Fruit fly (Drosophila melanogaster): Measurements from ENCODE around the gene CG34133.
A peak's percentile ranks its signal among the peaks of the same experiment; 100 is the strongest.

The CG34133 gene

dm6 chr3R:29847126-29847525 is 22.0 kb upstream of the CG34133 start (continued):
- TF ChIP-seq ash1 (GFP tag; optimal IDR thresholded peaks at IDR 0.05) (no peak), wek (GFP tag; optimal IDR thresholded peaks at IDR 0.05) (no peak), CG18764 (GFP tag; optimal IDR thresholded peaks at IDR 0.05) (no peak), CG13287 (GFP tag; IDR thresholded peaks at IDR 0.05; ENCODE audit: partially characterized antibody) (no peak), luna (GFP tag; optimal IDR thresholded peaks at IDR 0.05) (no peak), row (GFP tag; IDR thresholded peaks at IDR 0.05) (0 out of 3 replicates have a peak, but pooled peaks have one; percentile 29), Drgx (GFP tag; IDR thresholded peaks at IDR 0.05) (peak; percentile 88), CG12155 (GFP tag; optimal IDR thresholded peaks at IDR 0.05) (no peak), CG11247 (GFP tag; IDR thresholded peaks at IDR 0.05) (0 out of 2 replicates have a peak, but pooled peaks have one; percentile 7), Mrtf (GFP tag; IDR thresholded peaks at IDR 0.05) (0 out of 3 replicates have a peak, but pooled peaks have one; percentile 28), crp (GFP tag; optimal IDR thresholded peaks at IDR 0.05) (no peak), CG12769 (tag; optimal IDR thresholded peaks at IDR 0.05) (no peak), CG3065 (GFP tag; optimal IDR thresholded peaks at IDR 0.05) (no peak), Ssrp (tag; optimal IDR thresholded peaks at IDR 0.05) (peak; percentile 15), CG2120 (GFP tag; optimal IDR thresholded peaks at IDR 0.05) (no peak), da (GFP tag; optimal IDR thresholded peaks at IDR 0.05) (no peak), CG4328 (GFP tag; optimal IDR thresholded peaks at IDR 0.05) (no peak), CG32532 (GFP tag; IDR thresholded peaks at IDR 0.05) (no peak), CG2199 (GFP tag; IDR thresholded peaks at IDR 0.05) (no peak), H15 (GFP tag; IDR thresholded peaks at IDR 0.05) (no peak), fd102C (GFP tag; optimal IDR thresholded peaks at IDR 0.05) (no peak), vvl (GFP tag; IDR thresholded peaks at IDR 0.05) (no peak), HHEX (GFP tag; optimal IDR thresholded peaks at IDR 0.05) (no peak), HLH3B (GFP tag; IDR thresholded peaks at IDR 0.05) (no peak), CG11723 (GFP tag; optimal IDR thresholded peaks at IDR 0.05) (no peak), CG18476 (GFP tag; optimal IDR thresholded peaks at IDR 0.05) (no peak), Bgb (GFP tag; IDR thresholded peaks at IDR 0.05; ENCODE audit: partially characterized antibody) (no peak), aop (GFP tag; IDR thresholded peaks at IDR 0.05) (no peak), Ptx1 (GFP tag; IDR thresholded peaks at IDR 0.05) (peak; percentile 41), CG8359 (GFP tag; optimal IDR thresholded peaks at IDR 0.05; ENCODE audit: borderline replicate concordance) (no peak), ac (GFP tag; optimal IDR thresholded peaks at IDR 0.05) (no peak), gsb (GFP tag; IDR thresholded peaks at IDR 0.05) (no peak), pho (GFP tag; optimal IDR thresholded peaks at IDR 0.05) (no peak), CG1024 (GFP tag; IDR thresholded peaks at IDR 0.05) (no peak), Atf3 (GFP tag; optimal IDR thresholded peaks at IDR 0.05) (no peak), chinmo (GFP tag; IDR thresholded peaks at IDR 0.05; ENCODE audit: partially characterized antibody) (no peak), ap (GFP tag; IDR thresholded peaks at IDR 0.05) (0 out of 2 replicates have a peak, but pooled peaks have one; percentile 5), Stat92E (GFP tag; optimal IDR thresholded peaks at IDR 0.05) (no peak), wdn (GFP tag; IDR thresholded peaks at IDR 0.05) (no peak), CG10565 (GFP tag; optimal IDR thresholded peaks at IDR 0.05) (no peak), CG11695 (GFP tag; IDR thresholded peaks at IDR 0.05) (no peak), Lhr (GFP tag; optimal IDR thresholded peaks at IDR 0.05) (no peak), Hsf (GFP tag; optimal IDR thresholded peaks at IDR 0.05) (no peak), Fer3 (tag; optimal IDR thresholded peaks at IDR 0.05) (no peak), CG12744 (GFP tag; optimal IDR thresholded peaks at IDR 0.05) (no peak), nau (GFP tag; optimal IDR thresholded peaks at IDR 0.05) (no peak), pum (GFP tag; optimal IDR thresholded peaks at IDR 0.05) (no peak), pzg (GFP tag; optimal IDR thresholded peaks at IDR 0.05) (no peak), CG11504 (tag; optimal IDR thresholded peaks at IDR 0.05) (no peak), sug (tag; optimal IDR thresholded peaks at IDR 0.05) (no peak), fru (optimal IDR thresholded peaks at IDR 0.05) (no peak), CG17829 (tag; optimal IDR thresholded peaks at IDR 0.05) (no peak)
